Fruit fly (Drosophila melanogaster) Kc167 (cell line): ENCODE results near the gene CG12229.

Experiments
- Myc ChIP-seq: fragments of >200 bp; optimal IDR thresholded peaks from 2 replicates; lab custom pipeline; 2017; ENCODE audit warnings: missing external identifiers
- insv ChIP-seq: fragments of >200 bp; optimal IDR thresholded peaks from 3 replicates; lab custom pipeline; 2018; ENCODE audit warnings: missing external identifiers

- TF ChIP-seq Myc (lab: Kevin White, UChicago), result no peak
- TF ChIP-seq insv (lab: Kevin White, UChicago), result no peak
Measured at dm6 chr3L:17474711-17475451, 38.6 kb upstream of the CG12229 start, which contains the start of the genes UQCR-Q and CG46525.
